Fruit fly (Drosophila melanogaster): ENCODE results near the gene CG12239.

CG12239 gene

DNA sequence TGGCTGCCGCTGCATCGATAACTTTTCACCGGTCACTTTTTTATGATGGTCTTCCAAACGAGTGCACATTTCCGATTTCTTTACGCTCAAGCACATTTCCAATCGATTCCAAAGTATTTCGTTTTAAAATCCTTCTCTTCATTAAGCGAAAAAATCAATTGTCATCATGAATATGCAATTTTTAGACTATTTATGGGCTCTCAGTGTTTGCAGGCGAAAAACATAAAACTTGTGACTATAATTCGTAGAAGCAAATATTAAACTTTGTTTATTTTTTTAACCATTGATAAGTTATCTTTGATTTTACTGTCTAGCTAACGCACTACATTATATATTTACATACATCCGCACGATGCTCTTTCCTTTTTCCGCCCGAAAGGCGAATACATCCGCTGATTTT lies 16.7 kb downstream of the CG12239 start, which contains the start of gene Prosbeta2R1:
TSS of gene Prosbeta2R1 (plus strand) at position 301 of the 400 bp plus-strand sequence.
- TF ChIP-seq Dif (GFP tag; optimal IDR thresholded peaks at IDR 0.05; ENCODE audit: partially characterized antibody) (no peak), Hr78 (GFP tag; optimal IDR thresholded peaks at IDR 0.05) (no peak), h (GFP tag; optimal IDR thresholded peaks at IDR 0.05) (no peak), dmrt93B (GFP tag; optimal IDR thresholded peaks at IDR 0.05) (no peak), Sp1 (GFP tag; optimal IDR thresholded peaks at IDR 0.05) (no peak), usp (GFP tag; optimal IDR thresholded peaks at IDR 0.05) (no peak), CG9705 (GFP tag; optimal IDR thresholded peaks at IDR 0.05) (no peak), Abd-B (GFP tag; optimal IDR thresholded peaks at IDR 0.05) (no peak), fru (GFP tag; optimal IDR thresholded peaks at IDR 0.05) (no peak), ey (GFP tag; optimal IDR thresholded peaks at IDR 0.05) (no peak), Hnf4 (GFP tag; optimal IDR thresholded peaks at IDR 0.05) (no peak)

DNA sequence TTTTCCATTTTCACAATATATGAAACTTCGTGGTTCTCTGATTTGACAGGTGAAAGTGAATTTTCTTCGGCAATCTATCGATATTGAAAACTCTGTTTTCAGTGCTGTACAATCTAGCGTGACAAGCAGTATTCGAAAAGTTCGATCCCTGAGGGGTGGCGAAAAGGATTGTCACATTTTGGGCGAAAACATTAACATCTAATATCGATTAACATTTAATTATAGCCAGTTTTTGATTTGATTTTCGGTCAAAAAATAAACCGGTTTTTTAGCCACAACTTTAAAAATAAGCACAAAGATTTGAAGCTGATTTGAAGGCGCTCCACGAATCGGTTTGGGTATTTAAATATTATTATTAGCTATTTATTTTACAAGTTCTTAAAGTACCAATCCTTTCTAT lies 20.9 kb downstream of the CG12239 start, which contains the start of gene CG44329:
TSS of gene CG44329 (minus strand) at position 101 of the 400 bp plus-strand sequence.
- no peak for TF ChIP-seq HLH106 (tag; optimal IDR thresholded peaks at IDR 0.05)
- TF ChIP-seq Hr78 (GFP tag; optimal IDR thresholded peaks at IDR 0.05): no peak
- TF ChIP-seq fru (GFP tag; optimal IDR thresholded peaks at IDR 0.05): no peak
- no peak for TF ChIP-seq h (GFP tag; optimal IDR thresholded peaks at IDR 0.05)
- TF ChIP-seq foxo (GFP tag; optimal IDR thresholded peaks at IDR 0.05): no peak
- TF ChIP-seq dl (GFP tag; optimal IDR thresholded peaks at IDR 0.05; ENCODE audit: insufficient read depth in 1 of 2, partially characterized antibody in 2 of 2): no peak
- no peak for TF ChIP-seq tai (GFP tag; optimal IDR thresholded peaks at IDR 0.05)
- TF ChIP-seq dmrt93B (GFP tag; optimal IDR thresholded peaks at IDR 0.05): no peak
- no peak for TF ChIP-seq Sp1 (GFP tag; optimal IDR thresholded peaks at IDR 0.05)
- no peak for TF ChIP-seq lola (GFP tag; optimal IDR thresholded peaks at IDR 0.05)
- TF ChIP-seq CG32264 (GFP tag; optimal IDR thresholded peaks at IDR 0.05): no peak

DNA sequence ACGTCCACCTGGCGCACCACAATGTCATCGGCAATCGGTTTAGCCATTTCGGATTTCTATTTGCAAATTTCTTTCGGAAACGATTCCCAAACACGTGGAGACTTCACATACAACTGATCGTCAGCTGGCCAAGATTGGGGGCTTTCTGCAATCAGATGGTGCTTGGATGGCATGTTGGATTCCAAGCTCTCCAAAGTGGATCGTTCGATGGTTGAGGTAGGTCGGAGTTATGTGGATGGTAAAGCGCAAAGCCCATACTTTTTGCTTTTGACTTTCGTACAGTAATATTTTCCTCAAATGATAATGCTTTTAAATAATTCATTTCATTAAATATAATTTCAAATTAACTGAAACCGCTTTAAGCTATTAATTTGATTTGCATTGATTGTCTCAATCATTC lies 23.8 kb downstream of the CG12239 start, which contains the start of gene AgmNAT:
TSS of gene AgmNAT (minus strand) at position 101 of the 400 bp plus-strand sequence.
- TF ChIP-seq Hnf4 (GFP tag; optimal IDR thresholded peaks at IDR 0.05) (no peak), rgr (GFP tag; optimal IDR thresholded peaks at IDR 0.05) (no peak), Sp1 (GFP tag; optimal IDR thresholded peaks at IDR 0.05) (no peak), CG9705 (GFP tag; optimal IDR thresholded peaks at IDR 0.05) (no peak), N (GFP tag; optimal IDR thresholded peaks at IDR 0.05) (no peak), pan (optimal IDR thresholded peaks at IDR 0.05) (no peak), Rel (GFP tag; optimal IDR thresholded peaks at IDR 0.05) (no peak), Rel (tag; optimal IDR thresholded peaks at IDR 0.05) (no peak), foxo (GFP tag; optimal IDR thresholded peaks at IDR 0.05) (no peak), dl (GFP tag; optimal IDR thresholded peaks at IDR 0.05; ENCODE audit: insufficient read depth in 1 of 2, partially characterized antibody in 2 of 2) (no peak), sage (GFP tag; optimal IDR thresholded peaks at IDR 0.05) (no peak), Dfd (GFP tag; optimal IDR thresholded peaks at IDR 0.05) (no peak), Myc (optimal IDR thresholded peaks at IDR 0.05) (no peak), Dif (GFP tag; optimal IDR thresholded peaks at IDR 0.05; ENCODE audit: partially characterized antibody) (no peak), br (GFP tag; optimal IDR thresholded peaks at IDR 0.05) (no peak), dmrt93B (GFP tag; optimal IDR thresholded peaks at IDR 0.05) (no peak), brk (GFP tag; optimal IDR thresholded peaks at IDR 0.05) (no peak), Hr83 (GFP tag; optimal IDR thresholded peaks at IDR 0.05; ENCODE audit: poor library complexity, severe bottlenecking) (no peak), jim (GFP tag; optimal IDR thresholded peaks at IDR 0.05) (no peak), ey (GFP tag; optimal IDR thresholded peaks at IDR 0.05) (no peak), CG32264 (GFP tag; optimal IDR thresholded peaks at IDR 0.05) (no peak)

DNA sequence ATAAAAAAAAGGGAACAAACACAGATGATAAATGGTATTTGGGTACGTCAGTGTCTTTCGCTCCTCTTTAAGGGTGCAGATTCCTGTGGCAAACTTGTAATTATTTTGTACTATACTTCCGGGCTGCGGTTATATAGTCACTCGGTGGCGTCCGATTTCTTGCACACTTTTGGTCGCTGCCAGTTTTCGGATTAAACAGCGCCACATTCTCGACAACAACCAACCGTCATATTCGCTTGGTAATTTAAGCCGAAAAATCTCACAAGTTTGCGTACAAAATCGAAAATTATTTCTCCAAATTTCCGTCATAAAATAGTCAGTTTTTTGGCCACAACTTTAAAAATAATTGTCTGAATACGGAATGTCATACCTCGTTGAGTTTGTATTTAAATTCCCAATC lies 25.3 kb downstream of the CG12239 start:
- no peak for TF ChIP-seq Rel (GFP tag; optimal IDR thresholded peaks at IDR 0.05)
- TF ChIP-seq Rel (tag; optimal IDR thresholded peaks at IDR 0.05): no peak
- peak; percentile 63 for TF ChIP-seq Myc (optimal IDR thresholded peaks at IDR 0.05)
- TF ChIP-seq Mio (GFP tag; optimal IDR thresholded peaks at IDR 0.05): no peak

DNA sequence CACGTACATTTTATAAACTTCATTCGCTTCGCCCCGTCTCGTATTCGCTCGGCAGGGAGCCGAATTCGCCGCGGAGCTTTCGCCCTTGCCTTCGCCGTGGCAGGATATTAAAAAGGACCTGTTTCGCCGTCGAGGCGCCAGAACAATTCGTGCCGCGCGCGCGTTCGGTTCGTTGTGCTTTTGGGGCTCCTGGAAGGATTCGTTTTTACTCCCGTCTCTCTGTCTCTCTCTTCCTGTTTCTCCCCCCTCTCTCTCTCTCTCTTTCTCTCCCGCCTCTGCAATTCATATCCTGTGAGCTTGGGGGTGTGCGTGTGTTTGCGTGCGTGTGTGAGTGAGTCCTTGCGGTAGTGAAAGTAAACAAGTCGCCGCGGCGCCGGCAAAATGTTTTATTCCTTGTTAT lies 26.5 kb downstream of the CG12239 start, which contains the start of gene CG15765:
TSS of gene CG15765 (plus strand) at position 132 of the 400 bp plus-strand sequence.
- no peak for TF ChIP-seq pan (optimal IDR thresholded peaks at IDR 0.05)
- no peak for TF ChIP-seq jim (GFP tag; optimal IDR thresholded peaks at IDR 0.05)
- no peak for TF ChIP-seq woc (GFP tag; optimal IDR thresholded peaks at IDR 0.05)
- TF ChIP-seq br (GFP tag; optimal IDR thresholded peaks at IDR 0.05): no peak
- TF ChIP-seq ey (GFP tag; optimal IDR thresholded peaks at IDR 0.05): no peak
- no peak for TF ChIP-seq lola (GFP tag; optimal IDR thresholded peaks at IDR 0.05)
- TF ChIP-seq tai (GFP tag; optimal IDR thresholded peaks at IDR 0.05): no peak
- TF ChIP-seq sv (GFP tag; optimal IDR thresholded peaks at IDR 0.05): no peak

Data from whole organism, wandering third instar larva.